Worm (Caenorhabditis elegans) whole organism, L1 larva: Measurements from ENCODE around the gene F45D3.2.

Experiments used
- C16A3.4 ChIP-seq: fragments of 150-350 bp; optimal IDR thresholded peaks from 2 replicates; lab custom pipeline; 2014; ENCODE audit warnings: missing biosample characterization, missing genetic modification characterization
- C34B4.2 ChIP-seq: sonication (generic microtip); optimal IDR thresholded peaks from 2 replicates; lab custom pipeline; 2017; ENCODE audit warnings: mild to moderate bottlenecking, missing genetic modification characterization, missing compliant biosample characterization
- aly-2 ChIP-seq: fragments of 150-350 bp; optimal IDR thresholded peaks from 2 replicates; lab custom pipeline; 2014; ENCODE audit warnings: missing biosample characterization, missing genetic modification characterization
- ama-1 ChIP-seq: fragments of 150-350 bp; optimal IDR thresholded peaks from 2 replicates; lab custom pipeline; 2014
- blmp-1 ChIP-seq: fragments of 150-350 bp; optimal IDR thresholded peaks from 2 replicates; lab custom pipeline; 2014; ENCODE audit warnings: missing biosample characterization, missing genetic modification characterization
- ceh-88 ChIP-seq: fragments of 200-800 bp; sonication (Bioruptor generic); IDR thresholded peaks from 2 replicates; pipeline ENCODE4 v1.3.6; 2022; ENCODE audit warnings: missing genetic modification characterization, missing compliant biosample characterization
- ces-1 ChIP-seq: fragments of 150-350 bp; optimal IDR thresholded peaks from 2 replicates; lab custom pipeline; 2014; ENCODE audit warnings: missing biosample characterization, missing genetic modification reagents, missing genetic modification characterization
- dpl-1 ChIP-seq, 3 experiments: fragments of 150-350 bp in 2 of 3; sonication (generic microtip) in 1 of 3; optimal IDR thresholded peaks; 2 replicates each; lab custom pipeline; 2014 to 2017; ENCODE audit warnings: missing biosample characterization in 3 of 3, missing genetic modification characterization in 3 of 3, missing genetic modification reagents in 3 of 3
- dsc-1 ChIP-seq: sonication (generic microtip); optimal IDR thresholded peaks from 2 replicates; lab custom pipeline; 2016; ENCODE audit warnings: mild to moderate bottlenecking, missing genetic modification characterization, missing compliant biosample characterization
- efl-1 ChIP-seq, 4 experiments: fragments of 150-350 bp; optimal IDR thresholded peaks in 3 of 4; peaks in 1 of 4; 1 replicate in 1 of 4; 2 replicates in 3 of 4; lab custom pipeline; 2014; ENCODE audit warnings: missing biosample characterization in 2 of 4, missing genetic modification characterization in 2 of 4, missing genetic modification reagents in 2 of 4
- egl-13 ChIP-seq: sonication (generic microtip); optimal IDR thresholded peaks from 2 replicates; lab custom pipeline; 2016; ENCODE audit warnings: missing genotype, missing genetic modification reagents, missing genetic modification characterization, missing compliant biosample characterization
- elt-3 ChIP-seq, 6 experiments: fragments of 150-350 bp in 1 of 6; sonication (generic microtip); optimal IDR thresholded peaks; 2 replicates each; lab custom pipeline; 2017 to 2018; ENCODE audit warnings: missing biosample characterization in 6 of 6, missing genetic modification characterization in 6 of 6, inconsistent platforms in 1 of 6
- ets-5 ChIP-seq: fragments of 200-800 bp; sonication (Bioruptor generic); IDR thresholded peaks from 2 replicates; pipeline ENCODE4 v1.3.6; 2022; ENCODE audit warnings: missing genetic modification characterization, missing compliant biosample characterization
- fkh-10 ChIP-seq: sonication (generic microtip); optimal IDR thresholded peaks from 2 replicates; lab custom pipeline; 2017; ENCODE audit warnings: missing biosample characterization, missing genetic modification reagents, missing genetic modification characterization
- grh-1 ChIP-seq: fragments of 200-800 bp; sonication (Bioruptor generic); IDR thresholded peaks from 2 replicates; pipeline ENCODE4 v1.3.6; 2022; ENCODE audit warnings: missing genetic modification reagents, missing genetic modification characterization, missing compliant biosample characterization
- hlh-17 ChIP-seq: fragments of 200-800 bp; sonication (Bioruptor generic); optimal IDR thresholded peaks from 2 replicates; lab custom pipeline; 2018; ENCODE audit warnings: missing genetic modification characterization, mild to moderate bottlenecking, missing compliant biosample characterization, moderate library complexity, borderline replicate concordance
- jun-1 ChIP-seq: fragments of 150-350 bp; optimal IDR thresholded peaks from 2 replicates; lab custom pipeline; 2014; ENCODE audit warnings: missing biosample characterization, missing genetic modification reagents, missing genetic modification characterization
- lin-14 ChIP-seq: fragments of 200-800 bp; sonication (Bioruptor generic); optimal IDR thresholded peaks from 2 replicates; lab custom pipeline; 2018; ENCODE audit warnings: mild to moderate bottlenecking, missing genetic modification characterization, moderate library complexity, missing compliant biosample characterization
- lin-35 ChIP-seq, 2 experiments: fragments of 150-350 bp; optimal IDR thresholded peaks; 2 replicates each; lab custom pipeline; 2014; ENCODE audit warnings: missing biosample characterization in 2 of 2, missing genetic modification characterization in 2 of 2, missing genetic modification reagents in 2 of 2
- lin-39 ChIP-seq: fragments of 150-350 bp; optimal IDR thresholded peaks from 2 replicates; lab custom pipeline; 2014; ENCODE audit warnings: missing biosample characterization, missing genetic modification reagents, missing genetic modification characterization
- lsy-2 ChIP-seq, 2 experiments: fragments of 150-350 bp; optimal IDR thresholded peaks; 2 replicates each; lab custom pipeline; 2014; ENCODE audit warnings: missing biosample characterization in 2 of 2, missing genetic modification characterization in 2 of 2
- mep-1 ChIP-seq: fragments of 150-350 bp; optimal IDR thresholded peaks from 2 replicates; lab custom pipeline; 2014; ENCODE audit warnings: missing biosample characterization, missing genetic modification characterization
- nhr-11 ChIP-seq: fragments of 150-350 bp; optimal IDR thresholded peaks from 2 replicates; lab custom pipeline; 2014; ENCODE audit warnings: missing biosample characterization, missing genetic modification characterization
- nhr-19 ChIP-seq: fragments of 200-800 bp; sonication (Bioruptor generic); conservative IDR thresholded peaks from 2 replicates; pipeline ENCODE4 v1.3.6; 2022; ENCODE audit warnings: missing genetic modification characterization, missing compliant biosample characterization
- nhr-20 ChIP-seq: sonication (generic microtip); optimal IDR thresholded peaks from 2 replicates; lab custom pipeline; 2016; ENCODE audit warnings: mild to moderate bottlenecking, missing genetic modification characterization, missing compliant biosample characterization
- nhr-47 ChIP-seq: sonication (generic microtip); optimal IDR thresholded peaks from 2 replicates; lab custom pipeline; 2016; ENCODE audit warnings: mild to moderate bottlenecking, missing genetic modification characterization, moderate library complexity, missing compliant biosample characterization
- nhr-71 ChIP-seq: sonication (generic microtip); optimal IDR thresholded peaks from 2 replicates; lab custom pipeline; 2016; ENCODE audit warnings: mild to moderate bottlenecking, missing genetic modification characterization, moderate library complexity, missing compliant biosample characterization
- nhr-76 ChIP-seq: sonication (generic microtip); optimal IDR thresholded peaks from 2 replicates; lab custom pipeline; 2017; ENCODE audit warnings: missing biosample characterization, missing genetic modification characterization
- nhr-85 ChIP-seq: sonication (generic microtip); peaks from one replicate; lab custom pipeline; 2016; ENCODE audit warnings: missing genetic modification characterization, inconsistent platforms, missing compliant biosample characterization
- nhr-90 ChIP-seq: sonication (generic microtip); optimal IDR thresholded peaks from 2 replicates; lab custom pipeline; 2016; ENCODE audit warnings: mild to moderate bottlenecking, missing genetic modification characterization, missing compliant biosample characterization; ENCODE audit not compliant: poor library complexity
- pax-3 ChIP-seq: fragments of 200-800 bp; sonication (Bioruptor generic); optimal IDR thresholded peaks from 2 replicates; lab custom pipeline; 2018; ENCODE audit warnings: mild to moderate bottlenecking, missing genetic modification characterization, moderate library complexity, missing compliant biosample characterization
- rnt-1 ChIP-seq: sonication (generic microtip); optimal IDR thresholded peaks from 2 replicates; lab custom pipeline; 2016; ENCODE audit warnings: mild to moderate bottlenecking, missing genetic modification characterization, moderate library complexity, missing compliant biosample characterization
- snu-23 ChIP-seq: sonication (generic microtip); optimal IDR thresholded peaks from 2 replicates; lab custom pipeline; 2016; ENCODE audit warnings: missing genetic modification characterization, missing compliant biosample characterization
- tbx-2 ChIP-seq: sonication (generic microtip); optimal IDR thresholded peaks from 2 replicates; lab custom pipeline; 2016; ENCODE audit warnings: missing genetic modification characterization, missing compliant biosample characterization
- unc-130 ChIP-seq: fragments of 150-350 bp; optimal IDR thresholded peaks from 2 replicates; lab custom pipeline; 2017; ENCODE audit warnings: missing biosample characterization, missing genetic modification characterization, inconsistent platforms
- unc-30 ChIP-seq: sonication (generic microtip); optimal IDR thresholded peaks from 2 replicates; lab custom pipeline; 2017; ENCODE audit warnings: missing biosample characterization, missing genetic modification characterization
- unc-86 ChIP-seq: sonication (generic microtip); optimal IDR thresholded peaks from 2 replicates; lab custom pipeline; 2016; ENCODE audit warnings: missing genetic modification characterization, missing compliant biosample characterization
- vab-15 ChIP-seq: sonication (generic microtip); optimal IDR thresholded peaks from 2 replicates; lab custom pipeline; 2017; ENCODE audit warnings: missing genotype, mild to moderate bottlenecking, missing genetic modification characterization, missing compliant biosample characterization
- zag-1 ChIP-seq: fragments of 150-350 bp; optimal IDR thresholded peaks from 2 replicates; lab custom pipeline; 2014; ENCODE audit warnings: missing biosample characterization, missing genetic modification characterization
- zip-4 ChIP-seq: fragments of 200-800 bp; sonication (Bioruptor generic); optimal IDR thresholded peaks from 2 replicates; lab custom pipeline; 2018; ENCODE audit warnings: mild to moderate bottlenecking, missing genetic modification characterization, moderate library complexity, missing compliant biosample characterization
- ztf-4 ChIP-seq: fragments of 150-350 bp; optimal IDR thresholded peaks from 2 replicates; lab custom pipeline; 2014; ENCODE audit warnings: missing biosample characterization, missing genetic modification characterization

Gene F45D3.2

ce11 chrV:12551638-12552478 lies 11.0 kb downstream of the F45D3.2 start:
- TF ChIP-seq aly-2 (tag; lab: Kevin White, UChicago) (peak; percentile 81), pax-3 (tag; lab: Kevin White, UChicago) (peak; percentile 55), vab-15 (tag; lab: Kevin White, UChicago) (no peak), rnt-1 (tag; lab: Kevin White, UChicago) (no peak), unc-130 (peak; percentile 85), nhr-85 (tag; lab: Kevin White, UChicago) (peak; percentile 94), fkh-10 (no peak), nhr-47 (tag; lab: Kevin White, UChicago) (peak; percentile 31), nhr-19 (GFP tag; lab: Robert Waterston, UW) (peak; percentile 35), elt-3 (tag; optimal IDR thresholded peaks at IDR 0.05; lab: Kevin White, UChicago) (peak in 5 of 6 experiments; percentile 34 to 72 (median 55)), dpl-1 (GFP tag; optimal IDR thresholded peaks at IDR 0.05; lab: Kevin White, UChicago) (peak in 1 of 3 experiments; percentile 5), efl-1 (optimal IDR thresholded peaks at IDR 0.05; lab: Kevin White, UChicago) (no peak), efl-1 (GFP tag; optimal IDR thresholded peaks at IDR 0.05 in 1 of 2; lab: Kevin White, UChicago) (peak in 1 of 2 experiments; percentile 91), unc-30 (tag; lab: Kevin White, UChicago) (no peak), lin-39 (no peak), C34B4.2 (no peak), ztf-4 (tag; lab: Kevin White, UChicago) (peak; percentile 38), zag-1 (tag; lab: Kevin White, UChicago) (no peak), dsc-1 (peak; percentile 21), tbx-2 (peak; percentile 28), lsy-2 (tag; optimal IDR thresholded peaks at IDR 0.05; lab: Kevin White, UChicago) (peak in 1 of 2 experiments; percentile 58), nhr-11 (no peak), lin-35 (GFP tag; optimal IDR thresholded peaks at IDR 0.05; lab: Kevin White, UChicago) (peak in 1 of 2 experiments; percentile 20), mep-1 (tag; lab: Kevin White, UChicago) (peak; percentile 14), ces-1 (GFP tag; lab: Kevin White, UChicago) (no peak), unc-86 (tag; lab: Kevin White, UChicago) (no peak), jun-1 (tag; lab: Kevin White, UChicago) (peak; percentile 31), egl-13 (no peak), nhr-90 (tag; lab: Kevin White, UChicago) (peak; percentile 49), hlh-17 (no peak), ets-5 (GFP tag; lab: Robert Waterston, UW) (no peak), snu-23 (GFP tag; lab: Kevin White, UChicago) (peak; percentile 20), ceh-88 (GFP tag; lab: Robert Waterston, UW) (no peak), lin-14 (GFP tag; lab: Kevin White, UChicago) (peak; percentile 37), ama-1 (peak; percentile 92), nhr-76 (tag; lab: Kevin White, UChicago) (no peak), C16A3.4 (tag; lab: Kevin White, UChicago) (peak; percentile 41), zip-4 (no peak), nhr-71 (tag; lab: Kevin White, UChicago) (peak; percentile 67), blmp-1 (tag; lab: Kevin White, UChicago) (peak; percentile 40), grh-1 (GFP tag; lab: Robert Waterston, UW) (peak; percentile 63; the same call in 1 of the 2 replicates), nhr-20 (peak; percentile 41)
